Worm (Caenorhabditis elegans): ENCODE results near the gene C10G8.2.

- TF ChIP-seq med-1 (GFP tag; optimal IDR thresholded peaks at IDR 0.05; ENCODE audit: insufficient read depth): no peak
- no peak for TF ChIP-seq ztf-23 (GFP tag; IDR thresholded peaks at IDR 0.05)
- no peak for TF ChIP-seq ref-1 (GFP tag; conservative IDR thresholded peaks at IDR 0.05)
- no peak for TF ChIP-seq flt-1 (GFP tag; IDR thresholded peaks at IDR 0.05)
Measured at ce11 chrV:5314104-5314503, at the start of gene C10G8.2.
